Worm (Caenorhabditis elegans): ENCODE results near the gene F43D2.7.

DNA sequence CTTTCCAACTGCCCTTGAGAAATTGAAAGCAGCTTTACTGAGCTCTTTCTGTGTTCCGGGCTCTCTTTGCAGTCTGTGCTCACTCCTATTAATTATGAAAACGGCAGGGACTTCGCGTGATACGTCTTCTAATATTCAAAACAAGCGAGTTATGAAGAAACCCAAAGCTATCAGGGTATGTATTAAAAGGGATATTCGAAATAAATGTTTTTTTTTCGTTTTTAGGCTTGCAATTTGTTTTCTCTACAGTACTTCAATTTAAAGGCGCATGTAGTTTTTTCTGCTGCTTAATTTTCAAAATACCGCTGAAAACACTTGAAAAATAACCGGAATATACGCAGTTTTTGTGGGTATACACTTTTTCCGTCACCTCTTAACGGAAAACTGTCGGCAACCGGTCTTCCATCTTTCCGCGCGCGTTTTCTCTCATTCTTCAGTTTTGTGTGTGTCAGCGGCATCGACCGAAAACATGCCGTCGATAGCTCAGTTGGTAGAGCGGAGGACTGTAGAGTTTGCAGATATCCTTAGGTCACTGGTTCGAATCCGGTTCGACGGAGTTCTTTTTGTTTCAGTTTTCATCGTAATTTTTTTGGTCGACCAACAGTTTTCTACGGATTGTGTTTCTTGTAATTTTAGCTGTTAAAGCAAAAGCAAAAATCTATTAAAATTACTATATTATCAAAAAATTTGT is 49.2 kb upstream of the F43D2.7 start, which contains the start of gene gasr-8:
- no peak for TF ChIP-seq ets-5 (GFP tag; IDR thresholded peaks at IDR 0.05)
- no peak for TF ChIP-seq nhr-20 (tag; optimal IDR thresholded peaks at IDR 0.05)
- TF ChIP-seq fos-1 (tag; optimal IDR thresholded peaks at IDR 0.05) = no peak
- no peak for TF ChIP-seq pqm-1 (tag; optimal IDR thresholded peaks at IDR 0.05)
- no peak for TF ChIP-seq elt-3 (tag; optimal IDR thresholded peaks at IDR 0.05)
- TF ChIP-seq C34B4.2 (tag; optimal IDR thresholded peaks at IDR 0.05) = no peak
- no peak for TF ChIP-seq ztf-11 (tag; optimal IDR thresholded peaks at IDR 0.05)
- no peak for TF ChIP-seq egl-27 (tag; optimal IDR thresholded peaks at IDR 0.05)
- TF ChIP-seq aha-1 (tag; optimal IDR thresholded peaks at IDR 0.05) = no peak

Measured in whole organism, L1 larva.